Worm (Caenorhabditis elegans): ENCODE results near the gene Y75B7AL.2.

Gene Y75B7AL.2

DNA sequence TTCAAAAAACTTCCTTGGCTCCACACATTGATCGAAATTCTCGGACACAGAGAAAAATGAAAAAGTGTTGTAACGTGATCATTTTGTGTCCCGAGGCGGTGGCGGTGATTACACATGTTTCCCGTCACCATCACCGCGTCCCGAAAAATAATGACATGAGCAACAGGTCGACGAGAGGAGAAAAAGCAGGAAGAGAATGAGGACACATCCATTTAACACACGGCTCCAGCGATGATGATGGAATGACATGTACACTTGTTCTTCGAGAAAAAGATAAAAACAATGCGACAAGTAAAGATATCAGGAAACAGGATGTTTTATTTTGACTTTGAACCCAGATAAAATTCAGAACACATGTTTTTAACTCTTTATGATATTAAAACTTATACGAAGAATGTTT, 30.6 kb downstream of the Y75B7AL.2 start:
- TF ChIP-seq hlh-1 (tag; optimal IDR thresholded peaks at IDR 0.05) (peak; percentile 61), unc-62 (GFP tag; optimal IDR thresholded peaks at IDR 0.05) (peak; percentile 71), nhr-2 (tag; optimal IDR thresholded peaks at IDR 0.05) (no peak), unc-120 (tag; optimal IDR thresholded peaks at IDR 0.05; ENCODE audit: poor library complexity, severe bottlenecking) (peak; percentile 27), nhr-76 (tag; optimal IDR thresholded peaks at IDR 0.05) (no peak)

ce11 chrV:1326067-1326466, 31.9 kb downstream of the Y75B7AL.2 start:
- peak; percentile 46 for TF ChIP-seq hlh-1 (tag; optimal IDR thresholded peaks at IDR 0.05)
- TF ChIP-seq unc-62 (GFP tag; optimal IDR thresholded peaks at IDR 0.05), result peak; percentile 72
- TF ChIP-seq cnd-1 (tag; optimal IDR thresholded peaks at IDR 0.05), result no peak
- no peak for TF ChIP-seq bed-3 (GFP tag; optimal IDR thresholded peaks at IDR 0.05)

ce11 chrV:1321776-1322175, 36.2 kb downstream of the Y75B7AL.2 start:
- TF ChIP-seq hlh-1 (tag; optimal IDR thresholded peaks at IDR 0.05) (no peak), sptf-1 (tag; optimal IDR thresholded peaks at IDR 0.05) (no peak), bed-3 (GFP tag; optimal IDR thresholded peaks at IDR 0.05) (no peak), nhr-76 (tag; optimal IDR thresholded peaks at IDR 0.05) (no peak), ces-1 (GFP tag; optimal IDR thresholded peaks at IDR 0.05) (peak; percentile 72), unc-120 (tag; optimal IDR thresholded peaks at IDR 0.05; ENCODE audit: poor library complexity, severe bottlenecking) (no peak), ceh-43 (GFP tag; optimal IDR thresholded peaks at IDR 0.05) (no peak), cnd-1 (tag; optimal IDR thresholded peaks at IDR 0.05) (no peak)

- TF ChIP-seq lin-13 (tag; optimal IDR thresholded peaks at IDR 0.05) (no peak), ces-1 (GFP tag; optimal IDR thresholded peaks at IDR 0.05) (peak; percentile 76)
Observed at ce11 chrV:1317869-1318354, 40.0 kb downstream of the Y75B7AL.2 start, which contains the start of gene F16B3.3. TSS of gene F16B3.3 (minus strand) at chrV:1317919.

- TF ChIP-seq lsy-2 (tag; optimal IDR thresholded peaks at IDR 0.05), result no peak
- no peak for TF ChIP-seq flh-1 (GFP tag; optimal IDR thresholded peaks at IDR 0.05)
- TF ChIP-seq mls-2 (tag; optimal IDR thresholded peaks at IDR 0.05), result no peak
- TF ChIP-seq lin-13 (tag; optimal IDR thresholded peaks at IDR 0.05), result no peak
- no peak for TF ChIP-seq tbx-8 (GFP tag; optimal IDR thresholded peaks at IDR 0.05)
- no peak for TF ChIP-seq ceh-43 (GFP tag; optimal IDR thresholded peaks at IDR 0.05)
- TF ChIP-seq ham-2 (GFP tag; optimal IDR thresholded peaks at IDR 0.05), result no peak
- TF ChIP-seq lin-32 (GFP tag; optimal IDR thresholded peaks at IDR 0.05), result no peak
Observed at ce11 chrV:1314819-1315218, 43.1 kb downstream of the Y75B7AL.2 start, which contains the start of gene F16B3.2. TSS of gene F16B3.2 (plus strand) at chrV:1315119.

DNA sequence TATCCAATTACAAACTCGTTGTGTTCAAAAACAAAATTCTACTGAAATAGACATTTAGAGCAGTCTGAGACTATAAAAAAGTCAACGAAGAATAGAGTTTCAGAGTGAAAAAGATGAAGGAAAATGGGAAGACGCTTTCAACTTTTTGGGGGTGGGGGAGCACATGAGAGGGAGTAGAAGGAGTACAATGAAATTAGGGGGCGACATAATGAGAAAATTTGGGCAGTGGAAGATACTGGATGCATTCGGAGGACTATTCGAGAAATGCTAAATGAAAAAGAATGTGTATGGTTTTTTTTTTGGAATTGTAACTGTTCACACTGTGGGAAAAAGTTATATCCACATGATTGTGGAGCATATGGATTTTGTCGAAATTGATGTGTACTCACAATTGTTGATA, 44.7 kb downstream of the Y75B7AL.2 start:
- TF ChIP-seq ham-2 (GFP tag; optimal IDR thresholded peaks at IDR 0.05), result no peak
- TF ChIP-seq ces-1 (GFP tag; optimal IDR thresholded peaks at IDR 0.05), result peak; percentile 84

ce11 chrV:1307730-1308129, 50.2 kb downstream of the Y75B7AL.2 start:
- TF ChIP-seq unc-39 (tag; optimal IDR thresholded peaks at IDR 0.05), result no peak
- TF ChIP-seq elt-1 (tag; optimal IDR thresholded peaks at IDR 0.05; ENCODE audit: borderline replicate concordance, insufficient read depth), result no peak
- TF ChIP-seq tbx-8 (GFP tag; optimal IDR thresholded peaks at IDR 0.05), result no peak

DNA sequence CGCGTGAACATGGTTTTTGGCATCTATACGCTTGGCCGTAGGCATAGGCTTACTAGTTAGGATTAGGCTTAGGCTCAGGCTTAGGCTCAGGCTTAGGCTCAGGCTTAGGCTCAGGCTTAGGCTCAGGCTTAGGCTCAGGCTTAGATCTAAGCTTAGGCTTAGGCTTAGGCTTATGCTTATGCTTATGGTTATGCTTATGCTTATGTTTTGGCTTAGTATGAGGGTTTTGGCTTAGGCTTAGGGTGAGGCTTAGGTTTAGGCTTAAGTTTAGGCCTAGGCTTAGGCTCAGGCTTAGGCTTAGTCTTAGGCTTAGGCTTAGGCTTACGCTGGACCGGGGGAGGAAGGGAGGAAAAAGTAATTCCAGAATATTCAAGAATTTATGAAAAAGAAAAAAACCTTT, 52.1 kb downstream of the Y75B7AL.2 start:
- TF ChIP-seq cnd-1 (tag; optimal IDR thresholded peaks at IDR 0.05), result no peak
- TF ChIP-seq snpc-4 (tag; optimal IDR thresholded peaks at IDR 0.05), result no peak
- TF ChIP-seq hlh-1 (tag; optimal IDR thresholded peaks at IDR 0.05), result no peak
- no peak for TF ChIP-seq sem-2 (GFP tag; optimal IDR thresholded peaks at IDR 0.05)
- TF ChIP-seq ztf-11 (tag; optimal IDR thresholded peaks at IDR 0.05), result no peak
- TF ChIP-seq ceh-43 (GFP tag; optimal IDR thresholded peaks at IDR 0.05), result no peak
- TF ChIP-seq pha-4 (tag; optimal IDR thresholded peaks at IDR 0.05), result no peak
- TF ChIP-seq elt-1 (tag; optimal IDR thresholded peaks at IDR 0.05; ENCODE audit: borderline replicate concordance, insufficient read depth), result no peak
- TF ChIP-seq lin-13 (tag; optimal IDR thresholded peaks at IDR 0.05), result no peak
- no peak for TF ChIP-seq ceh-83 (GFP tag; optimal IDR thresholded peaks at IDR 0.05)
- no peak for TF ChIP-seq tbx-8 (GFP tag; optimal IDR thresholded peaks at IDR 0.05)
- no peak for TF ChIP-seq elt-3 (tag; optimal IDR thresholded peaks at IDR 0.05)
- no peak for TF ChIP-seq mls-2 (tag; optimal IDR thresholded peaks at IDR 0.05)
- no peak for TF ChIP-seq zip-8 (tag; optimal IDR thresholded peaks at IDR 0.05)
- no peak for TF ChIP-seq M03D4.4 (tag; optimal IDR thresholded peaks at IDR 0.05)
- no peak for TF ChIP-seq unc-62 (GFP tag; optimal IDR thresholded peaks at IDR 0.05)
- TF ChIP-seq ham-2 (GFP tag; optimal IDR thresholded peaks at IDR 0.05), result no peak
- no peak for TF ChIP-seq ces-1 (GFP tag; optimal IDR thresholded peaks at IDR 0.05)

Data from whole organism, mixed stage, embryonic.